Fruit fly (Drosophila melanogaster) whole organism, prepupa: ENCODE measurements around the gene CG46505.
"Not testable (repeated sequence)": the region's sequence is repeated elsewhere in the genome, so short reads cannot be mapped to it uniquely, and the experiment has no call there.

Experiments used
- CG11902 ChIP-seq: fragments of 200-800 bp; sonication (Bioruptor generic); optimal IDR thresholded peaks from 3 replicates; lab custom pipeline; 2016; ENCODE audit warnings: missing biosample characterization, missing genetic modification characterization
- CG15336 ChIP-seq: fragments of 200-800 bp; sonication (Bioruptor generic); IDR thresholded peaks from 2 replicates; pipeline ENCODE4 v1.3.6; 2022; ENCODE audit warnings: missing biosample characterization, missing genetic modification characterization
- CG1621 ChIP-seq: fragments of 200-800 bp; sonication (Bioruptor generic); optimal IDR thresholded peaks from 3 replicates; lab custom pipeline; 2018; ENCODE audit warnings: missing biosample characterization, mild to moderate bottlenecking, missing genetic modification characterization
- CG4318 ChIP-seq: fragments of 200-800 bp; sonication (Bioruptor generic); optimal IDR thresholded peaks from 3 replicates; lab custom pipeline; 2017; ENCODE audit warnings: missing biosample characterization, mild to moderate bottlenecking, missing genetic modification characterization
- CG6163 ChIP-seq: fragments of 200-800 bp; sonication (Bioruptor generic); IDR thresholded peaks from 3 replicates; pipeline ENCODE4 v1.3.6; 2022; ENCODE audit warnings: missing biosample characterization, missing genetic modification characterization
- CG6792 ChIP-seq: fragments of 200-800 bp; sonication (Bioruptor generic); optimal IDR thresholded peaks from 3 replicates; lab custom pipeline; 2016; ENCODE audit warnings: missing biosample characterization, missing genetic modification characterization
- CG6808 ChIP-seq: fragments of 200-800 bp; sonication (Bioruptor generic); optimal IDR thresholded peaks from 3 replicates; lab custom pipeline; 2017; ENCODE audit warnings: missing biosample characterization, missing genetic modification characterization, mild to moderate bottlenecking, moderate library complexity, missing genetic modification reagents
- CG6854 ChIP-seq: fragments of 200-800 bp; sonication (Bioruptor generic); optimal IDR thresholded peaks from 2 replicates; lab custom pipeline; 2017; ENCODE audit warnings: missing biosample characterization, mild to moderate bottlenecking, missing genetic modification characterization
- CG8632 ChIP-seq: fragments of 200-800 bp; sonication (Bioruptor generic); optimal IDR thresholded peaks from 3 replicates; lab custom pipeline; 2016; ENCODE audit warnings: missing biosample characterization, missing genetic modification characterization
- CG9139 ChIP-seq: fragments of 200-800 bp; sonication (Bioruptor generic); optimal IDR thresholded peaks from 3 replicates; lab custom pipeline; 2017; ENCODE audit warnings: missing biosample characterization, mild to moderate bottlenecking, missing genetic modification characterization
- Ets96B ChIP-seq: fragments of 200-800 bp; optimal IDR thresholded peaks from 2 replicates; lab custom pipeline; 2019; ENCODE audit warnings: missing biosample characterization, mild to moderate bottlenecking, missing genetic modification characterization, moderate library complexity
- Hr38 ChIP-seq: sonication (Bioruptor generic); optimal IDR thresholded peaks from 2 replicates; lab custom pipeline; 2016; ENCODE audit warnings: missing biosample characterization, missing genetic modification characterization
- Hr39 ChIP-seq: fragments of 200-800 bp; sonication (Bioruptor generic); optimal IDR thresholded peaks from 2 replicates; lab custom pipeline; 2016; ENCODE audit warnings: missing biosample characterization, missing genetic modification characterization
- Hr4 ChIP-seq: fragments of 200-800 bp; sonication (Bioruptor generic); optimal IDR thresholded peaks from 3 replicates; lab custom pipeline; 2016; ENCODE audit warnings: missing biosample characterization, missing genetic modification characterization
- Lpt ChIP-seq: fragments of 200-800 bp; sonication (Bioruptor generic); optimal IDR thresholded peaks from 3 replicates; lab custom pipeline; 2016; ENCODE audit warnings: missing biosample characterization, missing genetic modification characterization
- OdsH ChIP-seq: fragments of 200-800 bp; sonication (Bioruptor generic); optimal IDR thresholded peaks from 3 replicates; lab custom pipeline; 2016; ENCODE audit warnings: missing biosample characterization, missing genetic modification characterization
- Smox ChIP-seq: fragments of 200-800 bp; sonication (Bioruptor generic); optimal IDR thresholded peaks from 3 replicates; lab custom pipeline; 2016; ENCODE audit warnings: missing biosample characterization, missing genetic modification characterization
- Sox14 ChIP-seq: fragments of 200-800 bp; sonication (Bioruptor generic); optimal IDR thresholded peaks from 3 replicates; lab custom pipeline; 2016; ENCODE audit warnings: missing biosample characterization, missing genetic modification characterization
- dsx ChIP-seq: fragments of 200-800 bp; optimal IDR thresholded peaks from 3 replicates; lab custom pipeline; 2019; ENCODE audit warnings: missing biosample characterization, mild to moderate bottlenecking, missing genetic modification characterization, moderate library complexity; ENCODE audit not compliant: poor library complexity, severe bottlenecking
- esn ChIP-seq: fragments of 200-800 bp; sonication (Bioruptor generic); optimal IDR thresholded peaks from 2 replicates; lab custom pipeline; 2016; ENCODE audit warnings: missing biosample characterization, mild to moderate bottlenecking, missing genetic modification characterization, moderate library complexity
- fkh ChIP-seq: fragments of 200-800 bp; sonication (Bioruptor generic); optimal IDR thresholded peaks from 3 replicates; lab custom pipeline; 2017; ENCODE audit warnings: missing biosample characterization, mild to moderate bottlenecking, missing genetic modification characterization, moderate library complexity
- salr ChIP-seq, 2 experiments: fragments of 200-800 bp; sonication (Bioruptor generic); optimal IDR thresholded peaks; 3 replicates each; lab custom pipeline; 2016 to 2018; ENCODE audit warnings: missing biosample characterization in 2 of 2, missing genetic modification characterization in 2 of 2, mild to moderate bottlenecking in 1 of 2
- ss ChIP-seq, 2 experiments: fragments of 200-800 bp; sonication (Bioruptor generic); optimal IDR thresholded peaks; 2 replicates in 1 of 2; 3 replicates in 1 of 2; lab custom pipeline; 2017 to 2018; ENCODE audit warnings: mild to moderate bottlenecking in 2 of 2, missing biosample characterization in 2 of 2, missing genetic modification characterization in 2 of 2, moderate library complexity in 1 of 2

The CG46505 gene

DNA sequence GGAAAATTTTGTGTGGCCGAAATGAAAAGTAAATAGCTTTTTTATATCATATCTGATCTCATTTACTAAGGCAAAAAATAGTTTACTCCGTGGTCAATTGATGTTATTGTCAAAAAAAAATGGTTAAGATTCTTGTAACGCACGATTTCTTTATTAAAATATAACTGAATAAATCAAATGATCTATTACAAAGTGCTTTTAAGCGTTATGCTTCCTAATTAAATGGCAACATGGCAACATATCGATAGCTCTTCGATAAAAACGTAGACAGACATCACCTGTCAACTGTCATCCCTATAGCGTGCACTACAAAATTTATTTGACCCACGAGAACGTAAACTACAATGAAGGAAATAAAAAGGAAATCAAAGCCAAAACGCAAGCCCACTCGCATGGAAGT is at the start of gene CG46505:
TSS of gene CG46505 (plus strand) at position 301 of the 400 bp plus-strand sequence.
- not testable (repeated sequence) for TF ChIP-seq Sox14, esn, Hr38 (GFP tag; lab: Kevin White, UChicago)

dm6 chrX:22142758-22143157 is 9.9 kb upstream of the CG46505 start, which contains the start of gene CG40813:
CG40813 (plus strand) TSS chrX:22143058.
- not testable (repeated sequence) for TF ChIP-seq Hr39; CG6854 (GFP tag; lab: Kevin White, UChicago); OdsH (GFP tag; lab: Kevin White, UChicago)

DNA sequence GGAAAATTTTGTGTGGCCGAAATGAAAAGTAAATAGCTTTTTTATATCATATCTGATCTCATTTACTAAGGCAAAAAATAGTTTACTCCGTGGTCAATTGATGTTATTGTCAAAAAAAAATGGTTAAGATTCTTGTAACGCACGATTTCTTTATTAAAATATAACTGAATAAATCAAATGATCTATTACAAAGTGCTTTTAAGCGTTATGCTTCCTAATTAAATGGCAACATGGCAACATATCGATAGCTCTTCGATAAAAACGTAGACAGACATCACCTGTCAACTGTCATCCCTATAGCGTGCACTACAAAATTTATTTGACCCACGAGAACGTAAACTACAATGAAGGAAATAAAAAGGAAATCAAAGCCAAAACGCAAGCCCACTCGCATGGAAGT is 5.2 kb upstream of the CG46505 start, which contains the start of gene CG46504:
TSS of gene CG46504 (plus strand) at position 301 of the 400 bp plus-strand sequence.
- TF ChIP-seq fkh (GFP tag; lab: Kevin White, UChicago); salr (GFP tag; optimal IDR thresholded peaks at IDR 0.05; lab: Kevin White, UChicago); CG4318 (GFP tag; lab: Kevin White, UChicago): not testable (repeated sequence)

- TF ChIP-seq dsx (GFP tag; lab: Kevin White, UChicago); Lpt; Hr4 (GFP tag; lab: Kevin White, UChicago): not testable (repeated sequence)
Measured at dm6 chrX:22157587-22157986, 4.9 kb downstream of the CG46505 start, which contains the start of gene CG46506. CG46506 (plus strand) TSS chrX:22157887.

dm6 chrX:22162623-22163022 is 10.0 kb downstream of the CG46505 start, which contains the start of gene CG46507:
CG46507 (plus strand) TSS chrX:22162923.
- not testable (repeated sequence) for TF ChIP-seq ss (GFP tag; optimal IDR thresholded peaks at IDR 0.05; lab: Kevin White, UChicago); CG15336 (GFP tag; lab: Robert Waterston, UW); CG6792 (GFP tag; lab: Kevin White, UChicago)

- TF ChIP-seq Ets96B (tag; lab: Kevin White, UChicago); CG9139 (GFP tag; lab: Kevin White, UChicago); ss (GFP tag; optimal IDR thresholded peaks at IDR 0.05; lab: Kevin White, UChicago): not testable (repeated sequence)
Measured at dm6 chrX:22167355-22167754, 14.7 kb downstream of the CG46505 start, which contains the start of gene CG46508. CG46508 (plus strand) TSS chrX:22167655.

dm6 chrX:22172341-22172740 is 19.7 kb downstream of the CG46505 start, which contains the start of gene CG46509:
CG46509 (plus strand) TSS chrX:22172641.
- TF ChIP-seq CG8632 (GFP tag; lab: Kevin White, UChicago); Smox (GFP tag; lab: Kevin White, UChicago); CG1621 (tag; lab: Kevin White, UChicago): not testable (repeated sequence)

DNA sequence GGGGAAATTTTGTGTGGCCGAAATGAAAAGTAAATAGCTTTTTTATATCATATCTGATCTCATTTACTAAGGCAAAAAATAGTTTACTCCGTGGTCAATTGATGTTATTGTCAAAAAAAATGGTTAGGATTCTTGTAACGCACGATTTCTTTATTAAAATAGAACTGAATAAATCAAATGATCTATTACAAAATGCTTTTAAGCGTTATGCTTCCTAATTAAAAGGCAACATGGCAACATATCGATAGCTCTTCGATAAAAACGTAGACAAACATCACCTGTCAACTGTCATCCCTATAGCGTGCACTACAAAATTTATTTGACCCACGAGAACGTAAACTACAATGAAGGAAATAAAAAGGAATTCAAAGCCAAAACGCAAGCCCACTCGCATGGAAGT is 24.6 kb downstream of the CG46505 start, which contains the start of gene CG46510:
TSS of gene CG46510 (plus strand) at position 301 of the 400 bp plus-strand sequence.
- not testable (repeated sequence) for TF ChIP-seq CG11902 (GFP tag; lab: Kevin White, UChicago); CG6808; CG6163 (GFP tag; lab: Robert Waterston, UW)
